Worm (Caenorhabditis elegans): ENCODE results near the gene trh-1.
A peak's percentile ranks its signal among the peaks of the same experiment; 100 is the strongest.

ce11 chrIV:17331100-17331577 is 37.3 kb upstream of the trh-1 start, which contains the start of gene C49C3.6:
- TF ChIP-seq nhr-47 (tag; optimal IDR thresholded peaks at IDR 0.05): peak; percentile 0
- TF ChIP-seq nhr-237 (tag; optimal IDR thresholded peaks at IDR 0.05): no peak
- TF ChIP-seq ceh-90 (tag; optimal IDR thresholded peaks at IDR 0.05): no peak
- no peak for TF ChIP-seq nhr-19 (GFP tag; conservative IDR thresholded peaks at IDR 0.05)
- no peak for TF ChIP-seq fkh-8 (tag; optimal IDR thresholded peaks at IDR 0.05)
- peak in 1 of 3 experiments; percentile 10 for TF ChIP-seq ceh-82 (tag; optimal IDR thresholded peaks at IDR 0.05)
- TF ChIP-seq ces-1 (GFP tag; optimal IDR thresholded peaks at IDR 0.05): no peak
- no peak for TF ChIP-seq jun-1 (tag; optimal IDR thresholded peaks at IDR 0.05)
- no peak for TF ChIP-seq nhr-84 (tag; optimal IDR thresholded peaks at IDR 0.05)
- TF ChIP-seq unc-130 (tag; optimal IDR thresholded peaks at IDR 0.05): no peak
- TF ChIP-seq sox-4 (tag; optimal IDR thresholded peaks at IDR 0.05): no peak
